Worm (Caenorhabditis elegans): Measurements from ENCODE around the gene ttr-33.

Gene ttr-33

ce11 chrV:7819585-7819984 lies 18.1 kb downstream of the ttr-33 start:
- no peak for TF ChIP-seq dao-5 (tag; optimal IDR thresholded peaks at IDR 0.05)
- TF ChIP-seq W03F9.2 (tag; optimal IDR thresholded peaks at IDR 0.05): no peak
- no peak for TF ChIP-seq him-1 (tag; optimal IDR thresholded peaks at IDR 0.05)

ce11 chrV:7816486-7816885 lies 21.2 kb downstream of the ttr-33 start:
- no peak for TF ChIP-seq W03F9.2 (tag; optimal IDR thresholded peaks at IDR 0.05)
- TF ChIP-seq him-1 (tag; optimal IDR thresholded peaks at IDR 0.05): no peak
- no peak for TF ChIP-seq dao-5 (tag; optimal IDR thresholded peaks at IDR 0.05)

- TF ChIP-seq dao-5 (tag; optimal IDR thresholded peaks at IDR 0.05) (no peak), W03F9.2 (tag; optimal IDR thresholded peaks at IDR 0.05) (no peak)
Observed at ce11 chrV:7814601-7815000, 23.1 kb downstream of the ttr-33 start, which contains the start of gene ZK742.6. TSS of gene ZK742.6 (minus strand) at chrV:7814942.

ce11 chrV:7811758-7812157 lies 26.0 kb downstream of the ttr-33 start, which contains the start of gene ZK742.4:
TSS of gene ZK742.4 (minus strand) at chrV:7811792.
- no peak for TF ChIP-seq dao-5 (tag; optimal IDR thresholded peaks at IDR 0.05)
- TF ChIP-seq W03F9.2 (tag; optimal IDR thresholded peaks at IDR 0.05): no peak
- TF ChIP-seq him-1 (tag; optimal IDR thresholded peaks at IDR 0.05): no peak

- no peak for TF ChIP-seq W03F9.2 (tag; optimal IDR thresholded peaks at IDR 0.05)
- no peak for TF ChIP-seq him-1 (tag; optimal IDR thresholded peaks at IDR 0.05)
- no peak for TF ChIP-seq dao-5 (tag; optimal IDR thresholded peaks at IDR 0.05)
Observed at ce11 chrV:7810591-7810990, 27.1 kb downstream of the ttr-33 start.

ce11 chrV:7809320-7810256 lies 28.1 kb downstream of the ttr-33 start, which contains the start of gene ZK742.3:
TSS of gene ZK742.3 (minus strand) at chrV:7809912.
- TF ChIP-seq W03F9.2 (tag; optimal IDR thresholded peaks at IDR 0.05): no peak
- no peak for TF ChIP-seq dao-5 (tag; optimal IDR thresholded peaks at IDR 0.05)
- TF ChIP-seq him-1 (tag; optimal IDR thresholded peaks at IDR 0.05): no peak

- TF ChIP-seq dao-5 (tag; optimal IDR thresholded peaks at IDR 0.05) (no peak), him-1 (tag; optimal IDR thresholded peaks at IDR 0.05) (no peak), W03F9.2 (tag; optimal IDR thresholded peaks at IDR 0.05) (no peak)
Observed at ce11 chrV:7808444-7808843, 29.3 kb downstream of the ttr-33 start.

ce11 chrV:7806629-7807028 lies 31.1 kb downstream of the ttr-33 start:
- TF ChIP-seq him-1 (tag; optimal IDR thresholded peaks at IDR 0.05) (no peak), W03F9.2 (tag; optimal IDR thresholded peaks at IDR 0.05) (no peak)

- no peak for TF ChIP-seq W03F9.2 (tag; optimal IDR thresholded peaks at IDR 0.05)
- TF ChIP-seq him-1 (tag; optimal IDR thresholded peaks at IDR 0.05): no peak
- TF ChIP-seq dao-5 (tag; optimal IDR thresholded peaks at IDR 0.05): no peak
Observed at ce11 chrV:7804801-7805163, 32.9 kb downstream of the ttr-33 start, which contains the start of gene xpo-1. TSS of gene xpo-1 (plus strand) at chrV:7805064.

ce11 chrV:7804064-7804800 lies 33.5 kb downstream of the ttr-33 start, which contains the start of gene uvs-1:
TSS of gene uvs-1 (minus strand) at chrV:7804208.
- TF ChIP-seq him-1 (tag; optimal IDR thresholded peaks at IDR 0.05) (no peak), dao-5 (tag; optimal IDR thresholded peaks at IDR 0.05) (no peak), W03F9.2 (tag; optimal IDR thresholded peaks at IDR 0.05) (no peak)

- TF ChIP-seq him-1 (tag; optimal IDR thresholded peaks at IDR 0.05): no peak
- TF ChIP-seq dao-5 (tag; optimal IDR thresholded peaks at IDR 0.05): no peak
- TF ChIP-seq W03F9.2 (tag; optimal IDR thresholded peaks at IDR 0.05): no peak
Observed at ce11 chrV:7803563-7803962, 34.1 kb downstream of the ttr-33 start.

- no peak for TF ChIP-seq W03F9.2 (tag; optimal IDR thresholded peaks at IDR 0.05)
- no peak for TF ChIP-seq dao-5 (tag; optimal IDR thresholded peaks at IDR 0.05)
- no peak for TF ChIP-seq him-1 (tag; optimal IDR thresholded peaks at IDR 0.05)
Observed at ce11 chrV:7798079-7798478, 39.6 kb downstream of the ttr-33 start, which contains the start of gene ZK742.7. TSS of gene ZK742.7 (plus strand) at chrV:7798379.

ce11 chrV:7793067-7793466 lies 44.6 kb downstream of the ttr-33 start, which contains the start of gene flp-21:
TSS of gene flp-21 (plus strand) at chrV:7793367.
- TF ChIP-seq dao-5 (tag; optimal IDR thresholded peaks at IDR 0.05) (no peak), W03F9.2 (tag; optimal IDR thresholded peaks at IDR 0.05) (no peak), him-1 (tag; optimal IDR thresholded peaks at IDR 0.05) (no peak)

Measured in whole organism, L4/young adult.